Worm (Caenorhabditis elegans) whole organism, L4 larva: ENCODE results near the gene jnk-1.

Experiments used
- F26F4.8 ChIP-seq: fragments of 200-800 bp; sonication (Bioruptor generic); conservative IDR thresholded peaks from 2 replicates; pipeline ENCODE4 v1.3.6; 2022; ENCODE audit warnings: missing genetic modification characterization, missing compliant biosample characterization
- ZK546.5 ChIP-seq, 2 experiments: sonication (generic microtip); optimal IDR thresholded peaks; 2 replicates each; lab custom pipeline; 2017; ENCODE audit warnings: missing biosample characterization in 2 of 2, missing genetic modification characterization in 2 of 2
- ceh-20 ChIP-seq: fragments of 200-800 bp; sonication (Bioruptor generic); IDR thresholded peaks from 2 replicates; pipeline ENCODE4 v1.3.6; 2022; ENCODE audit warnings: missing genetic modification reagents, missing genetic modification characterization, missing compliant biosample characterization
- dmd-6 ChIP-seq: fragments of 200-800 bp; sonication (Bioruptor generic); IDR thresholded peaks from 2 replicates; pipeline ENCODE4 v1.3.6; 2022; ENCODE audit warnings: missing genetic modification reagents, missing genetic modification characterization, missing compliant biosample characterization
- dpl-1 ChIP-seq: fragments of 150-350 bp; optimal IDR thresholded peaks from 2 replicates; lab custom pipeline; 2014; ENCODE audit warnings: missing biosample characterization, missing genetic modification reagents, missing genetic modification characterization
- lin-38 ChIP-seq: fragments of 200-800 bp; sonication (Bioruptor generic); IDR thresholded peaks from 2 replicates; pipeline ENCODE4 v1.3.6; 2022; ENCODE audit warnings: missing genetic modification reagents, missing genetic modification characterization, missing compliant biosample characterization
- mes-2 ChIP-seq: sonication (generic microtip); optimal IDR thresholded peaks from 2 replicates; lab custom pipeline; 2016; ENCODE audit warnings: missing genotype, mild to moderate bottlenecking, missing genetic modification characterization, missing compliant biosample characterization; ENCODE audit not compliant: poor library complexity, severe bottlenecking
- nhr-28 ChIP-seq: fragments of 150-350 bp; optimal IDR thresholded peaks from 2 replicates; lab custom pipeline; 2014; ENCODE audit warnings: missing biosample characterization, missing genetic modification characterization
- nhr-6 ChIP-seq: fragments of 150-350 bp; optimal IDR thresholded peaks from 2 replicates; lab custom pipeline; 2014; ENCODE audit warnings: missing biosample characterization, missing genetic modification characterization
- nhr-77 ChIP-seq: fragments of 150-350 bp; optimal IDR thresholded peaks from 2 replicates; lab custom pipeline; 2014; ENCODE audit warnings: missing biosample characterization, missing genetic modification characterization
- saeg-2 ChIP-seq: fragments of 200-800 bp; sonication (Bioruptor generic); IDR thresholded peaks from 2 replicates; pipeline ENCODE4 v1.3.6; 2022; ENCODE audit warnings: missing genetic modification reagents, missing genetic modification characterization, missing compliant biosample characterization
- set-16 ChIP-seq: fragments of 200-800 bp; sonication (Bioruptor generic); IDR thresholded peaks from 2 replicates; pipeline ENCODE4 v1.3.6; 2022; ENCODE audit warnings: missing genetic modification reagents, missing genetic modification characterization, missing compliant biosample characterization
- tra-1 ChIP-seq: fragments of 200-800 bp; sonication (Bioruptor generic); IDR thresholded peaks from 2 replicates; pipeline ENCODE4 v1.3.6; 2022; ENCODE audit warnings: missing genetic modification reagents, missing genetic modification characterization, missing compliant biosample characterization

jnk-1 gene

DNA sequence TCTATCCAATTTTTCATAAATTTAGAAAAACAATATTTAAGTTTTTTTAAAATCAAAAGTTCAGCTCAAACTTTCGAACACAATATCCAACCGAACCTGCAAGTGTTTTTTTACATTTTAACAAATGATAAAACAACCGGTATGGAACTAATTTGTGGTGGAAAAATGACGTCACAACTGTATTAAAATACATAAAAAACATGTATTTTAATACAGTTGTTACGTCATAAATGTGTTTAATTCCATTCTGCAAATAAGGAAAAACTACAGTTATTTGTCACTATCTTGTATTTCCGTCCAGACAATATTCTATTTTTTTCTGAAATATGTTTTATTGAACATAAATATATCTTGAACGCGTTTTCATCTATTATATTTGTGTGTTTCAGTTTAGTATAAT, 54.8 kb downstream of the jnk-1 start:
- TF ChIP-seq mes-2 (tag; lab: Kevin White, UChicago) (no peak), F26F4.8 (GFP tag; lab: Robert Waterston, UW) (no peak), nhr-6 (tag; lab: Kevin White, UChicago) (no peak)

- TF ChIP-seq ceh-20 (GFP tag; lab: Robert Waterston, UW) (no peak), set-16 (GFP tag; lab: Robert Waterston, UW) (peak; percentile 77), ZK546.5 (tag; optimal IDR thresholded peaks at IDR 0.05; lab: Kevin White, UChicago) (no peak), dpl-1 (GFP tag; lab: Kevin White, UChicago) (peak; percentile 6), tra-1 (GFP tag; lab: Robert Waterston, UW) (no peak), saeg-2 (GFP tag; lab: Robert Waterston, UW) (no peak), nhr-28 (tag; lab: Kevin White, UChicago) (peak; percentile 12), lin-38 (GFP tag; lab: Robert Waterston, UW) (peak; percentile 51), dmd-6 (GFP tag; lab: Robert Waterston, UW) (no peak), nhr-77 (tag; lab: Kevin White, UChicago) (peak; percentile 34)
- TF ChIP-seq, all 104 proteins: peak for 5
Measured at ce11 chrIV:7012731-7013445, 55.4 kb downstream of the jnk-1 start.
